Fruit fly (Drosophila melanogaster) whole organism, wandering third instar larva: Measurements from ENCODE around the gene CG4576.

Experiments used
- CG32264 ChIP-seq: fragments of 200-800 bp; sonication (Bioruptor generic); optimal IDR thresholded peaks from 2 replicates; lab custom pipeline; 2016; ENCODE audit warnings: missing biosample characterization, missing genetic modification characterization
- Dfd ChIP-seq: fragments of >200 bp; optimal IDR thresholded peaks from 2 replicates; lab custom pipeline; 2017; ENCODE audit warnings: missing biosample characterization, missing genetic modification characterization
- Dif ChIP-seq: fragments of 200-275, 200-300 bp; sonication (Bioruptor generic); optimal IDR thresholded peaks from 2 replicates; lab custom pipeline; 2018; ENCODE audit warnings: missing biosample characterization, missing genetic modification characterization; ENCODE audit not compliant: partially characterized antibody
- Hnf4 ChIP-seq: fragments of 200-800 bp; sonication (Bioruptor generic); optimal IDR thresholded peaks from 2 replicates; lab custom pipeline; 2016; ENCODE audit warnings: missing biosample characterization, mild to moderate bottlenecking, missing genetic modification characterization
- Hr78 ChIP-seq: fragments of >200 bp; optimal IDR thresholded peaks from 2 replicates; lab custom pipeline; 2017; ENCODE audit warnings: missing biosample characterization, missing genetic modification characterization
- Hr83 ChIP-seq: fragments of 200-300 bp; sonication (Bioruptor generic); optimal IDR thresholded peaks from 2 replicates; lab custom pipeline; 2016; ENCODE audit warnings: missing biosample characterization, mild to moderate bottlenecking, missing genetic modification characterization, moderate library complexity; ENCODE audit not compliant: poor library complexity, severe bottlenecking
- Myc ChIP-seq: fragments of >200 bp; optimal IDR thresholded peaks from 2 replicates; lab custom pipeline; 2017
- br ChIP-seq: fragments of 200-800 bp; sonication (Bioruptor generic); optimal IDR thresholded peaks from 2 replicates; lab custom pipeline; 2016; ENCODE audit warnings: missing biosample characterization, missing genetic modification characterization
- ey ChIP-seq: fragments of 200-800 bp; sonication (Bioruptor generic); optimal IDR thresholded peaks from 2 replicates; lab custom pipeline; 2016; ENCODE audit warnings: missing biosample characterization, missing genetic modification characterization
- h ChIP-seq: fragments of 200-800 bp; sonication (Bioruptor generic); optimal IDR thresholded peaks from 3 replicates; lab custom pipeline; 2016; ENCODE audit warnings: missing biosample characterization, mild to moderate bottlenecking, missing genetic modification characterization
- jim ChIP-seq: fragments of 175-275, 200-325 bp; sonication (Bioruptor generic); optimal IDR thresholded peaks from 2 replicates; lab custom pipeline; 2016; ENCODE audit warnings: missing biosample characterization, mild to moderate bottlenecking, missing genetic modification characterization
- lola ChIP-seq: fragments of >200 bp; optimal IDR thresholded peaks from 2 replicates; lab custom pipeline; 2017; ENCODE audit warnings: missing biosample characterization, missing genetic modification characterization
- pan ChIP-seq: fragments of >200 bp; optimal IDR thresholded peaks from 2 replicates; lab custom pipeline; 2017
- sv ChIP-seq: fragments of 200-800 bp; sonication (Bioruptor generic); optimal IDR thresholded peaks from 3 replicates; lab custom pipeline; 2016; ENCODE audit warnings: missing biosample characterization, missing genetic modification characterization

dm6 chr3R:15794258-15794727 is 31.3 kb upstream of the CG4576 start:
- TF ChIP-seq h (GFP tag; lab: Kevin White, UChicago) (peak; percentile 60), jim (GFP tag; lab: Kevin White, UChicago) (peak; percentile 78), Dif (GFP tag; lab: Kevin White, UChicago) (no peak), br (peak; percentile 46), lola (no peak), ey (peak; percentile 8), sv (GFP tag; lab: Kevin White, UChicago) (no peak), Myc (lab: Kevin White, UChicago) (no peak), CG32264 (GFP tag; lab: Kevin White, UChicago) (peak; percentile 27), Dfd (GFP tag; lab: Kevin White, UChicago) (no peak), pan (lab: Kevin White, UChicago) (no peak), Hr78 (GFP tag; lab: Kevin White, UChicago) (peak; percentile 41), Hnf4 (GFP tag; lab: Kevin White, UChicago) (no peak), Hr83 (GFP tag; lab: Kevin White, UChicago) (peak; percentile 92)
